Fruit fly (Drosophila melanogaster) whole organism, embryonic: ENCODE measurements around the gene Msh6.
A peak's percentile ranks its signal among the peaks of the same experiment; 100 is the strongest.

Experiments
- Aef1 ChIP-seq: fragments of 200-800 bp; sonication (Bioruptor generic); IDR thresholded peaks from 3 replicates; pipeline ENCODE4 v1.3.6; 2022; ENCODE audit warnings: missing biosample characterization, missing genetic modification characterization
- Bdp1 ChIP-seq: fragments of 200-800 bp; sonication (Bioruptor generic); optimal IDR thresholded peaks from 3 replicates; lab custom pipeline; 2016; ENCODE audit warnings: missing biosample characterization, missing genetic modification characterization
- BtbVII ChIP-seq: fragments of 200-800 bp; sonication (Bioruptor generic); optimal IDR thresholded peaks from 3 replicates; lab custom pipeline; 2017; ENCODE audit warnings: missing biosample characterization, mild to moderate bottlenecking, missing genetic modification characterization
- CG11085 ChIP-seq: fragments of 200-800 bp; sonication (Bioruptor generic); IDR thresholded peaks from 2 replicates; pipeline ENCODE4 v1.3.6; 2022; ENCODE audit warnings: missing biosample characterization, missing genetic modification characterization
- CG12219 ChIP-seq: fragments of 200-800 bp; sonication (Bioruptor generic); optimal IDR thresholded peaks from 3 replicates; lab custom pipeline; 2018; ENCODE audit warnings: missing biosample characterization, mild to moderate bottlenecking, missing genetic modification characterization
- CG15269 ChIP-seq: fragments of 200-800 bp; sonication (Bioruptor generic); optimal IDR thresholded peaks from 2 replicates; lab custom pipeline; 2018; ENCODE audit warnings: missing biosample characterization, mild to moderate bottlenecking, missing genetic modification characterization, moderate library complexity
- CG16863 ChIP-seq: fragments of 200-800 bp; sonication (Bioruptor generic); optimal IDR thresholded peaks from 3 replicates; lab custom pipeline; 2016; ENCODE audit warnings: missing biosample characterization, missing genetic modification characterization
- CG17385 ChIP-seq: fragments of 200-800 bp; sonication (Bioruptor generic); optimal IDR thresholded peaks from 3 replicates; lab custom pipeline; 2018; ENCODE audit warnings: missing biosample characterization, mild to moderate bottlenecking, missing genetic modification characterization
- CG17612 ChIP-seq: fragments of 200-800 bp; sonication (Bioruptor generic); IDR thresholded peaks from 2 replicates; pipeline ENCODE4 v1.3.6; 2022; ENCODE audit warnings: missing biosample characterization, missing genetic modification characterization
- CG18262 ChIP-seq: fragments of 200-800 bp; optimal IDR thresholded peaks from 3 replicates; lab custom pipeline; 2019; ENCODE audit warnings: missing biosample characterization, mild to moderate bottlenecking, missing genetic modification characterization, moderate library complexity
- CG2120 ChIP-seq: fragments of 200-800 bp; sonication (Bioruptor generic); optimal IDR thresholded peaks from 3 replicates; lab custom pipeline; 2016; ENCODE audit warnings: missing biosample characterization, missing genetic modification characterization
- CG2712 ChIP-seq: fragments of 200-800 bp; optimal IDR thresholded peaks from 3 replicates; lab custom pipeline; 2019; ENCODE audit warnings: missing biosample characterization, mild to moderate bottlenecking, missing genetic modification characterization, moderate library complexity
- CG30020 ChIP-seq: fragments of 200-800 bp; optimal IDR thresholded peaks from 2 replicates; lab custom pipeline; 2019; ENCODE audit warnings: missing biosample characterization, mild to moderate bottlenecking, missing genetic modification characterization, moderate library complexity
- CG4282 ChIP-seq: fragments of 200-800 bp; sonication (Bioruptor generic); optimal IDR thresholded peaks from 2 replicates; lab custom pipeline; 2016; ENCODE audit warnings: missing biosample characterization, missing genetic modification characterization
- CG43689 ChIP-seq: fragments of 200-800 bp; sonication (Bioruptor generic); IDR thresholded peaks from 2 replicates; pipeline ENCODE4 v1.3.6; 2022; ENCODE audit warnings: missing biosample characterization, missing genetic modification characterization
- CG4424 ChIP-seq: fragments of 200-800 bp; sonication (Bioruptor generic); optimal IDR thresholded peaks from 3 replicates; lab custom pipeline; 2016; ENCODE audit warnings: missing biosample characterization, missing genetic modification characterization
- CG4730 ChIP-seq: fragments of 200-800 bp; sonication (Bioruptor generic); IDR thresholded peaks from 2 replicates; pipeline ENCODE4 v1.3.6; 2022; ENCODE audit warnings: missing biosample characterization, missing genetic modification characterization
- CG7963 ChIP-seq: fragments of 200-800 bp; sonication (Bioruptor generic); IDR thresholded peaks from 3 replicates; pipeline ENCODE4 v1.3.6; 2022; ENCODE audit warnings: missing biosample characterization, missing genetic modification characterization; ENCODE audit not compliant: partially characterized antibody
- CG8290 ChIP-seq, 3 experiments: fragments of 200-800 bp; sonication (Bioruptor generic); optimal IDR thresholded peaks; 2 replicates each; lab custom pipeline; 2016 to 2019; ENCODE audit warnings: missing biosample characterization in 3 of 3, missing genetic modification characterization in 3 of 3, mild to moderate bottlenecking in 2 of 3, moderate library complexity in 1 of 3
- CG8478 ChIP-seq: fragments of >200 bp; optimal IDR thresholded peaks from 2 replicates; lab custom pipeline; 2018
- CHES-1-like ChIP-seq: fragments of 200-800 bp; sonication (Bioruptor generic); optimal IDR thresholded peaks from 2 replicates; lab custom pipeline; 2016; ENCODE audit warnings: missing biosample characterization, missing genetic modification characterization
- Chrac-16 ChIP-seq: fragments of 200-800 bp; sonication (Bioruptor generic); optimal IDR thresholded peaks from 3 replicates; lab custom pipeline; 2016; ENCODE audit warnings: missing biosample characterization, missing genetic modification characterization
- CrebB ChIP-seq: fragments of 200-800 bp; sonication (Bioruptor generic); optimal IDR thresholded peaks from 3 replicates; lab custom pipeline; 2018; ENCODE audit warnings: missing biosample characterization, mild to moderate bottlenecking, missing genetic modification characterization
- D19A ChIP-seq: fragments of 200-800 bp; optimal IDR thresholded peaks from 3 replicates; lab custom pipeline; 2019; ENCODE audit warnings: missing biosample characterization, mild to moderate bottlenecking, missing genetic modification characterization, moderate library complexity
- Dfd ChIP-seq, 2 experiments: fragments of >200 bp; optimal IDR thresholded peaks; 2 replicates each; lab custom pipeline; 2017; ENCODE audit warnings: missing biosample characterization in 2 of 2, missing genetic modification characterization in 2 of 2
- Gug ChIP-seq: fragments of 200-800 bp; sonication (Bioruptor generic); IDR thresholded peaks from 4 replicates; pipeline ENCODE4 v1.3.6; 2022; ENCODE audit warnings: missing biosample characterization, missing genetic modification characterization
- H15 ChIP-seq: fragments of 200-800 bp; sonication (Bioruptor generic); IDR thresholded peaks from 3 replicates; pipeline ENCODE4 v1.3.6; 2022; ENCODE audit warnings: missing biosample characterization, missing genetic modification characterization
- HLH3B ChIP-seq: fragments of 200-800 bp; sonication (Bioruptor generic); IDR thresholded peaks from 2 replicates; pipeline ENCODE4 v1.3.6; 2022; ENCODE audit warnings: missing biosample characterization, missing genetic modification characterization
- Jarid2 ChIP-seq: fragments of 200-800 bp; sonication (Bioruptor generic); optimal IDR thresholded peaks from 3 replicates; lab custom pipeline; 2017; ENCODE audit warnings: mild to moderate bottlenecking, missing biosample characterization, missing genetic modification reagents, missing genetic modification characterization
- NC2β ChIP-seq: fragments of 200-800 bp; sonication (Bioruptor generic); optimal IDR thresholded peaks from 2 replicates; lab custom pipeline; 2016; ENCODE audit warnings: missing biosample characterization, missing genetic modification characterization
- Optix ChIP-seq: fragments of 200-800 bp; sonication (Bioruptor generic); IDR thresholded peaks from 3 replicates; pipeline ENCODE4 v1.3.6; 2022; ENCODE audit warnings: missing biosample characterization, missing genetic modification characterization
- TFAM ChIP-seq: fragments of 200-800 bp; sonication (Bioruptor generic); optimal IDR thresholded peaks from 2 replicates; lab custom pipeline; 2017; ENCODE audit warnings: missing biosample characterization, missing genetic modification characterization, inconsistent platforms
- Taf1 ChIP-seq: fragments of 200-800 bp; sonication (Bioruptor generic); IDR thresholded peaks from 2 replicates; pipeline ENCODE4 v1.3.6; 2022; ENCODE audit warnings: missing biosample characterization, missing genetic modification characterization
- Xbp1 ChIP-seq: fragments of 200-800 bp; sonication (Bioruptor generic); optimal IDR thresholded peaks from 3 replicates; lab custom pipeline; 2016; ENCODE audit warnings: missing biosample characterization, mild to moderate bottlenecking, missing genetic modification characterization
- cg ChIP-seq: fragments of 200-800 bp; sonication (Bioruptor generic); optimal IDR thresholded peaks from 3 replicates; lab custom pipeline; 2019; ENCODE audit warnings: missing biosample characterization, mild to moderate bottlenecking, missing genetic modification characterization, moderate library complexity
- gem ChIP-seq: fragments of 200-800 bp; sonication (Bioruptor generic); optimal IDR thresholded peaks from 2 replicates; lab custom pipeline; 2019; ENCODE audit warnings: missing biosample characterization, mild to moderate bottlenecking, missing genetic modification characterization, moderate library complexity
- ham ChIP-seq: fragments of 200-800 bp; sonication (Bioruptor generic); IDR thresholded peaks from 2 replicates; pipeline ENCODE4 v1.3.6; 2022; ENCODE audit warnings: missing biosample characterization, missing genetic modification characterization
- hbn ChIP-seq: fragments of 200-800 bp; sonication (Bioruptor generic); IDR thresholded peaks from 2 replicates; pipeline ENCODE4 v1.3.6; 2022; ENCODE audit warnings: missing biosample characterization, missing genetic modification characterization; ENCODE audit not compliant: partially characterized antibody
- kah ChIP-seq: fragments of 200-800 bp; sonication (Bioruptor generic); optimal IDR thresholded peaks from 2 replicates; lab custom pipeline; 2018; ENCODE audit warnings: missing biosample characterization, mild to moderate bottlenecking, missing genetic modification characterization
- nom ChIP-seq: fragments of 200-800 bp; sonication (Bioruptor generic); optimal IDR thresholded peaks from 2 replicates; lab custom pipeline; 2017; ENCODE audit warnings: missing biosample characterization, missing genetic modification characterization, mild to moderate bottlenecking, moderate library complexity, missing genetic modification reagents
- odd ChIP-seq: fragments of 200-800 bp; sonication (Bioruptor generic); optimal IDR thresholded peaks from 2 replicates; lab custom pipeline; 2017; ENCODE audit warnings: missing biosample characterization, mild to moderate bottlenecking, missing genetic modification characterization
- phol ChIP-seq: fragments of 200-800 bp; sonication (Bioruptor generic); optimal IDR thresholded peaks from 3 replicates; lab custom pipeline; 2018; ENCODE audit warnings: missing biosample characterization, mild to moderate bottlenecking, missing genetic modification characterization, moderate library complexity
- prd ChIP-seq, 3 experiments: fragments of >200 bp in 2 of 3; fragments of 200-800 bp in 1 of 3; sonication (Bioruptor generic) in 1 of 3; optimal IDR thresholded peaks in 2 of 3; IDR thresholded peaks in 1 of 3; 2 replicates in 2 of 3; 3 replicates in 1 of 3; pipeline versions ENCODE4 v1.3.6 to Lab custom; 2017 to 2022; ENCODE audit warnings: missing biosample characterization in 1 of 3, missing genetic modification characterization in 1 of 3
- shn ChIP-seq: fragments of 200-800 bp; sonication (Bioruptor generic); optimal IDR thresholded peaks from 3 replicates; lab custom pipeline; 2016; ENCODE audit warnings: missing biosample characterization, missing genetic modification characterization
- sisA ChIP-seq: fragments of 200-800 bp; sonication (Bioruptor generic); IDR thresholded peaks from 2 replicates; pipeline ENCODE4 v1.3.6; 2022; ENCODE audit warnings: missing biosample characterization, missing genetic modification characterization
- slbo ChIP-seq: fragments of 200-800 bp; sonication (Bioruptor generic); IDR thresholded peaks from 2 replicates; pipeline ENCODE4 v1.3.6; 2022; ENCODE audit warnings: missing biosample characterization, missing genetic modification characterization
- slp2 ChIP-seq: fragments of 200-800 bp; sonication (Bioruptor generic); optimal IDR thresholded peaks from 2 replicates; lab custom pipeline; 2016; ENCODE audit warnings: missing biosample characterization, missing genetic modification characterization
- toy ChIP-seq: fragments of 200-800 bp; sonication (Bioruptor generic); IDR thresholded peaks from 2 replicates; pipeline ENCODE4 v1.3.6; 2022; ENCODE audit warnings: missing biosample characterization, missing genetic modification characterization
- zfh1 ChIP-seq: fragments of 200-800 bp; sonication (Bioruptor generic); IDR thresholded peaks from 3 replicates; pipeline ENCODE4 v1.3.6; 2022; ENCODE audit warnings: missing biosample characterization, missing genetic modification characterization

Msh6 gene

DNA sequence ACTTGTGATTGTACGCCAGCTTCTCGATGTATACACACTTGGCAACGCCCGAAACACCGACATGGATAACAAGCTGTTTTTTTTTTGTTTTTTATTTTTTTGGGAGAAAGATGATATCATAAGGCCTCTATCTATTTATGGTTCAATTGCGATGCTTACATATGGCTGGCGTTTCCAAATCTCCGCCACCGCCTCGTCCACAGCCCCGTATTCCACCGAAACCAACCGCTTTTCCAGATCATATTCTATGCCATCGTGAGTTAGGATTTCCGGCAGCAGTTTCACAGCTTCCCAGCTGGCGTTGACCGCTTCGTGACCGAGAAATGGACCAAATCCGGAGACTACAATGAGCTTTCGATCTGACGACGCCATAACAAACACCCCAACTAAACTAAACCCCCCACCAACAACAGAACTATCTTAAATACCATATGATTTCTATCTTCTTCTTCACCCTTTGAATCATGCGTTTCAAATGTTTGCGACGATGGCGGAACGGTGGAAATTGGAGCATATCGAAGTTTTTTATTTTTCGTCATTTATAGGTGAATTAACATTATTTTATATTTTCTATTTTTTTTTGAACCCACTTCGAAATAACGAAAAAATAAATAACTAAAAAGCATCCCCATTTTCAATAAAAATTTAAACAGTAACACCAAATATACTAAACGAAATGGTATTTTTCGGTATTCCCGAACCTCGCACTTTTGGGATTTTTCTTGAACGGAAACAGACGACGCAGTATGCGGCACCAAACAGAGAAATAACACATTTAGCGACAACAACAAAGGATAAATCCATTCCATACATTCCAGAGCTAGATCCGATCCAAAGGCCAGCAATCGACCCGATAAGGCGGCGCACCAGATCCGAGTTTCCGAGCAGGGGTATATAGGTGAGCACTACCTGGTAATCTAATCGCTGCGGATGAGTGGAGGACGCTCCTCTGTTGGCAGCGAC, 14.4 kb downstream of the Msh6 start, which contains the start of the genes CG32147 and Pex3 (continued):
- TF ChIP-seq Bdp1 (no peak), kah (no peak), CG17385 (GFP tag; lab: Kevin White, UChicago) (peak; percentile 97), CHES-1-like (GFP tag; lab: Kevin White, UChicago) (peak; percentile 19), nom (GFP tag; lab: Kevin White, UChicago) (peak; percentile 17), Gug (GFP tag; lab: Robert Waterston, UW) (no peak), NC2β (GFP tag; lab: Kevin White, UChicago) (no peak), Jarid2 (no peak), BtbVII (GFP tag; lab: Kevin White, UChicago) (peak; percentile 20), cg (GFP tag; lab: Kevin White, UChicago) (peak; percentile 29), CG11085 (GFP tag; lab: Robert Waterston, UW) (no peak), TFAM (GFP tag; lab: Kevin White, UChicago) (no peak), CG43689 (GFP tag; lab: Robert Waterston, UW) (no peak), gem (tag; lab: Kevin White, UChicago) (peak; percentile 16), ham (no peak), CG2120 (peak; percentile 7), shn (GFP tag; lab: Kevin White, UChicago) (no peak), CG4282 (GFP tag; lab: Kevin White, UChicago) (no peak), CG2712 (peak; percentile 43), CG8290 (GFP tag; optimal IDR thresholded peaks at IDR 0.05; lab: Kevin White, UChicago) (peak; percentile 8), CG8290 (tag; optimal IDR thresholded peaks at IDR 0.05; lab: Kevin White, UChicago) (peak in 1 of 2 experiments; percentile 33), Xbp1 (GFP tag; lab: Kevin White, UChicago) (peak; percentile 17), CG7963 (no peak), CG4730 (no peak), slbo (no peak), CG18262 (tag; lab: Kevin White, UChicago) (peak; percentile 22), CG15269 (tag; lab: Kevin White, UChicago) (no peak), CrebB (tag; lab: Kevin White, UChicago) (no peak), Taf1 (GFP tag; lab: Robert Waterston, UW) (no peak), H15 (GFP tag; lab: Robert Waterston, UW) (no peak), odd (GFP tag; lab: Kevin White, UChicago) (no peak), Chrac-16 (GFP tag; lab: Kevin White, UChicago) (no peak), CG16863 (no peak), hbn (GFP tag; lab: Robert Waterston, UW) (no peak; the same call in 1 of the 2 replicates), CG8478 (lab: Kevin White, UChicago) (no peak), phol (tag; lab: Kevin White, UChicago) (peak; percentile 63), Aef1 (GFP tag; lab: Robert Waterston, UW) (no peak), HLH3B (GFP tag; lab: Robert Waterston, UW) (no peak), toy (GFP tag; lab: Robert Waterston, UW) (no peak), Optix (GFP tag; lab: Robert Waterston, UW) (no peak), sisA (no peak), CG30020 (tag; lab: Kevin White, UChicago) (peak; percentile 88), slp2 (GFP tag; lab: Kevin White, UChicago) (no peak), zfh1 (no peak), CG17612 (no peak), CG4424 (GFP tag; lab: Kevin White, UChicago) (no peak), D19A (tag; lab: Kevin White, UChicago) (peak; percentile 39), Dfd (GFP tag; optimal IDR thresholded peaks at IDR 0.05; lab: Kevin White, UChicago) (no peak), prd (optimal IDR thresholded peaks at IDR 0.05; lab: Kevin White, UChicago) (no peak), prd (GFP tag; IDR thresholded peaks at IDR 0.05; lab: Robert Waterston, UW) (no peak), CG12219 (no peak)
